Worm (Caenorhabditis elegans) whole organism, L2 larva: ENCODE measurements around the gene C29F9.6.

ENCODE experiments used
- C34F6.9 ChIP-seq: fragments of 150-350 bp; optimal IDR thresholded peaks from 2 replicates; lab custom pipeline; 2014; ENCODE audit warnings: missing biosample characterization, missing genetic modification characterization
- F13H6.1 ChIP-seq: sonication (generic microtip); optimal IDR thresholded peaks from 2 replicates; lab custom pipeline; 2016; ENCODE audit warnings: missing genetic modification characterization, missing compliant biosample characterization
- R02D3.7 ChIP-seq: fragments of 150-350 bp; optimal IDR thresholded peaks from 2 replicates; lab custom pipeline; 2014; ENCODE audit warnings: missing biosample characterization, missing genetic modification characterization
- alr-1 ChIP-seq: fragments of 150-350 bp; optimal IDR thresholded peaks from 2 replicates; lab custom pipeline; 2014; ENCODE audit warnings: missing biosample characterization, missing genetic modification characterization
- aly-2 ChIP-seq: fragments of 150-350 bp; optimal IDR thresholded peaks from 2 replicates; lab custom pipeline; 2014; ENCODE audit warnings: missing biosample characterization, missing genetic modification characterization
- blmp-1 ChIP-seq: sonication (generic microtip); optimal IDR thresholded peaks from 2 replicates; lab custom pipeline; 2017; ENCODE audit warnings: missing genetic modification characterization, mild to moderate bottlenecking, missing compliant biosample characterization, antibody characterized with exemption, moderate library complexity; ENCODE audit not compliant: insufficient read depth
- ceh-16 ChIP-seq: fragments of 150-350 bp; optimal IDR thresholded peaks from 2 replicates; lab custom pipeline; 2014; ENCODE audit warnings: missing biosample characterization, missing genetic modification characterization
- crh-2 ChIP-seq: sonication (generic microtip); optimal IDR thresholded peaks from 2 replicates; lab custom pipeline; 2017; ENCODE audit warnings: missing biosample characterization, missing genetic modification characterization
- dmd-4 ChIP-seq: sonication (generic microtip); optimal IDR thresholded peaks from 2 replicates; lab custom pipeline; 2017; ENCODE audit warnings: missing biosample characterization, missing genetic modification characterization
- egl-27 ChIP-seq: sonication (generic microtip); optimal IDR thresholded peaks from 3 replicates; lab custom pipeline; 2017; ENCODE audit warnings: missing biosample characterization, missing genetic modification reagents, missing genetic modification characterization
- elt-3 ChIP-seq: sonication (generic microtip); optimal IDR thresholded peaks from 2 replicates; lab custom pipeline; 2017; ENCODE audit warnings: missing biosample characterization, missing genetic modification characterization
- fos-1 ChIP-seq: fragments of 150-350 bp; optimal IDR thresholded peaks from 2 replicates; lab custom pipeline; 2014; ENCODE audit warnings: missing biosample characterization, missing genetic modification characterization
- gmeb-1 ChIP-seq: fragments of 150-350 bp; optimal IDR thresholded peaks from 2 replicates; lab custom pipeline; 2014; ENCODE audit warnings: missing biosample characterization, missing genetic modification characterization
- lin-11 ChIP-seq: fragments of 150-350 bp; sonication (generic microtip); optimal IDR thresholded peaks from 2 replicates; lab custom pipeline; 2014; ENCODE audit warnings: missing biosample characterization, missing genetic modification characterization, inconsistent platforms, mixed read lengths
- lin-13 ChIP-seq: fragments of 150-350 bp; optimal IDR thresholded peaks from 2 replicates; lab custom pipeline; 2014; ENCODE audit warnings: missing biosample characterization, missing genetic modification reagents, missing genetic modification characterization
- lin-39 ChIP-seq: fragments of 150-350 bp; optimal IDR thresholded peaks from 2 replicates; lab custom pipeline; 2014; ENCODE audit warnings: missing biosample characterization, missing genetic modification reagents, missing genetic modification characterization
- lsy-2 ChIP-seq, 2 experiments: fragments of 150-350 bp in 1 of 2; sonication (generic microtip) in 1 of 2; optimal IDR thresholded peaks; 2 replicates each; lab custom pipeline; 2014 to 2017; ENCODE audit warnings: missing biosample characterization in 2 of 2, missing genetic modification characterization in 2 of 2
- mab-5 ChIP-seq: fragments of 150-350 bp; optimal IDR thresholded peaks from 2 replicates; lab custom pipeline; 2014; ENCODE audit warnings: missing biosample characterization, missing genetic modification characterization
- mbf-1 ChIP-seq: sonication (generic microtip); optimal IDR thresholded peaks from 2 replicates; lab custom pipeline; 2017; ENCODE audit warnings: missing biosample characterization, missing genetic modification characterization
- mdl-1 ChIP-seq, 2 experiments: fragments of 150-350 bp in 1 of 2; sonication (generic microtip) in 1 of 2; optimal IDR thresholded peaks; 2 replicates each; lab custom pipeline; 2017; ENCODE audit warnings: missing biosample characterization in 2 of 2, missing genetic modification characterization in 2 of 2
- nhr-10 ChIP-seq: sonication (generic microtip); optimal IDR thresholded peaks from 2 replicates; lab custom pipeline; 2017; ENCODE audit warnings: missing biosample characterization, missing genetic modification characterization
- nhr-11 ChIP-seq: fragments of 150-350 bp; optimal IDR thresholded peaks from 2 replicates; lab custom pipeline; 2014; ENCODE audit warnings: missing biosample characterization, missing genetic modification characterization
- nhr-12 ChIP-seq: fragments of 150-350 bp; optimal IDR thresholded peaks from 2 replicates; lab custom pipeline; 2014; ENCODE audit warnings: missing biosample characterization, missing genetic modification characterization
- nhr-129 ChIP-seq: fragments of 150-350 bp; optimal IDR thresholded peaks from 2 replicates; lab custom pipeline; 2014; ENCODE audit warnings: missing biosample characterization, missing genetic modification characterization
- nhr-21 ChIP-seq: fragments of 150-350 bp; optimal IDR thresholded peaks from 2 replicates; lab custom pipeline; 2014; ENCODE audit warnings: missing biosample characterization, missing genetic modification characterization
- nhr-23 ChIP-seq: fragments of 150-350 bp; optimal IDR thresholded peaks from 2 replicates; lab custom pipeline; 2014; ENCODE audit warnings: missing biosample characterization, missing genetic modification reagents, missing genetic modification characterization
- nhr-237 ChIP-seq: fragments of 150-350 bp; optimal IDR thresholded peaks from 2 replicates; lab custom pipeline; 2014; ENCODE audit warnings: missing biosample characterization, missing genetic modification characterization
- nhr-6 ChIP-seq: fragments of 150-350 bp; optimal IDR thresholded peaks from 2 replicates; lab custom pipeline; 2014; ENCODE audit warnings: missing biosample characterization, missing genetic modification characterization
- nhr-77 ChIP-seq: fragments of 150-350 bp; optimal IDR thresholded peaks from 2 replicates; lab custom pipeline; 2014; ENCODE audit warnings: missing biosample characterization, missing genetic modification characterization
- peb-1 ChIP-seq: fragments of 150-350 bp; optimal IDR thresholded peaks from 2 replicates; lab custom pipeline; 2014; ENCODE audit warnings: missing biosample characterization, missing genetic modification characterization
- skn-1 ChIP-seq: sonication (generic microtip); optimal IDR thresholded peaks from 2 replicates; lab custom pipeline; 2017; ENCODE audit warnings: missing biosample characterization, missing genetic modification characterization
- sma-3 ChIP-seq: sonication (generic microtip); optimal IDR thresholded peaks from 2 replicates; lab custom pipeline; 2016; ENCODE audit warnings: missing genetic modification reagents, missing genetic modification characterization, missing compliant biosample characterization
- sma-9 ChIP-seq, 2 experiments: fragments of 150-350 bp in 1 of 2; sonication (generic microtip) in 1 of 2; optimal IDR thresholded peaks; 2 replicates each; lab custom pipeline; 2014 to 2016; ENCODE audit warnings: missing genetic modification characterization in 2 of 2, mild to moderate bottlenecking in 1 of 2, missing biosample characterization in 1 of 2, missing compliant biosample characterization in 1 of 2, missing genetic modification reagents in 1 of 2, moderate library complexity in 1 of 2
- zag-1 ChIP-seq: fragments of 150-350 bp; optimal IDR thresholded peaks from 2 replicates; lab custom pipeline; 2014; ENCODE audit warnings: missing biosample characterization, missing genetic modification characterization
- ztf-1 ChIP-seq: fragments of 200-800 bp; sonication (Bioruptor generic); conservative IDR thresholded peaks from 2 replicates; pipeline ENCODE4 v1.3.6; 2022; ENCODE audit warnings: missing genetic modification characterization, missing compliant biosample characterization
- ztf-11 ChIP-seq: sonication (generic microtip); optimal IDR thresholded peaks from 2 replicates; lab custom pipeline; 2017; ENCODE audit warnings: missing biosample characterization, missing genetic modification characterization
- ztf-4 ChIP-seq: fragments of 150-350 bp; optimal IDR thresholded peaks from 2 replicates; lab custom pipeline; 2014; ENCODE audit warnings: missing biosample characterization, missing genetic modification characterization

Gene C29F9.6

ce11 chrIII:154168-154567 is 39.5 kb downstream of the C29F9.6 start:
- TF ChIP-seq skn-1 (peak; percentile 34), mbf-1 (tag; lab: Kevin White, UChicago) (no peak), fos-1 (tag; lab: Kevin White, UChicago) (peak; percentile 100), alr-1 (tag; lab: Kevin White, UChicago) (no peak), crh-2 (peak; percentile 71), gmeb-1 (tag; lab: Kevin White, UChicago) (peak; percentile 61), ztf-1 (GFP tag; lab: Robert Waterston, UW) (no peak), sma-3 (GFP tag; lab: Kevin White, UChicago) (peak; percentile 17), egl-27 (peak; percentile 55), zag-1 (tag; lab: Kevin White, UChicago) (no peak), nhr-237 (tag; lab: Kevin White, UChicago) (no peak), sma-9 (GFP tag; optimal IDR thresholded peaks at IDR 0.05; lab: Kevin White, UChicago) (peak; percentile 72), sma-9 (tag; optimal IDR thresholded peaks at IDR 0.05; lab: Kevin White, UChicago) (no peak)

ce11 chrIII:156645-157044 is 41.9 kb downstream of the C29F9.6 start, which contains the start of the genes zig-13 and ver-1:
Gene zig-13, minus strand, starts transcription at chrIII:156745.
Gene ver-1, plus strand, starts transcription at chrIII:156824.
- TF ChIP-seq blmp-1 (tag; lab: Kevin White, UChicago) (no peak), ztf-11 (tag; lab: Kevin White, UChicago) (no peak), F13H6.1 (tag; lab: Kevin White, UChicago) (no peak), mdl-1 (tag; optimal IDR thresholded peaks at IDR 0.05; lab: Kevin White, UChicago) (no peak), aly-2 (tag; lab: Kevin White, UChicago) (no peak), nhr-129 (tag; lab: Kevin White, UChicago) (no peak), mab-5 (tag; lab: Kevin White, UChicago) (no peak), ztf-1 (GFP tag; lab: Robert Waterston, UW) (no peak), ztf-4 (tag; lab: Kevin White, UChicago) (no peak), lin-39 (tag; lab: Kevin White, UChicago) (no peak), lin-13 (GFP tag; lab: Kevin White, UChicago) (no peak)
- TF ChIP-seq, all 48 proteins: peak for 0

ce11 chrIII:157980-158379 is 43.3 kb downstream of the C29F9.6 start:
- no peak for TF ChIP-seq C34F6.9 (tag; lab: Kevin White, UChicago)
- TF ChIP-seq nhr-23 (tag; lab: Kevin White, UChicago): no peak
- no peak for TF ChIP-seq nhr-237 (tag; lab: Kevin White, UChicago)
- no peak for TF ChIP-seq ztf-11 (tag; lab: Kevin White, UChicago)
- TF ChIP-seq sma-3 (GFP tag; lab: Kevin White, UChicago): no peak
- TF ChIP-seq, all 48 proteins: peak for 0

- TF ChIP-seq nhr-12 (tag; lab: Kevin White, UChicago) (no peak), alr-1 (tag; lab: Kevin White, UChicago) (no peak), ztf-4 (tag; lab: Kevin White, UChicago) (no peak), lin-39 (tag; lab: Kevin White, UChicago) (no peak), dmd-4 (no peak), nhr-6 (no peak), peb-1 (no peak), nhr-11 (no peak), nhr-10 (tag; lab: Kevin White, UChicago) (no peak), lsy-2 (tag; optimal IDR thresholded peaks at IDR 0.05; lab: Kevin White, UChicago) (no peak), zag-1 (tag; lab: Kevin White, UChicago) (no peak), elt-3 (tag; lab: Kevin White, UChicago) (no peak), ceh-16 (tag; lab: Kevin White, UChicago) (no peak), blmp-1 (tag; lab: Kevin White, UChicago) (no peak), nhr-77 (tag; lab: Kevin White, UChicago) (no peak), R02D3.7 (tag; lab: Kevin White, UChicago) (no peak), sma-3 (GFP tag; lab: Kevin White, UChicago) (no peak), lin-11 (tag; lab: Kevin White, UChicago) (no peak), nhr-21 (tag; lab: Kevin White, UChicago) (no peak), sma-9 (GFP tag; optimal IDR thresholded peaks at IDR 0.05; lab: Kevin White, UChicago) (no peak), sma-9 (tag; optimal IDR thresholded peaks at IDR 0.05; lab: Kevin White, UChicago) (no peak)
Observed at ce11 chrIII:159149-159548, 44.4 kb downstream of the C29F9.6 start.
